Worm (Caenorhabditis elegans): ENCODE measurements around the gene Y47D3A.31.

ce11 chrIII:11157916-11158315 lies 917 bp upstream of the Y47D3A.31 start:
- TF ChIP-seq elt-3 (tag; optimal IDR thresholded peaks at IDR 0.05) (no peak), pha-4 (tag; optimal IDR thresholded peaks at IDR 0.05) (no peak), nhr-237 (tag; optimal IDR thresholded peaks at IDR 0.05) (no peak), snpc-4 (tag; optimal IDR thresholded peaks at IDR 0.05) (no peak), blmp-1 (tag; optimal IDR thresholded peaks at IDR 0.05) (no peak), ztf-11 (tag; optimal IDR thresholded peaks at IDR 0.05) (no peak), mep-1 (tag; optimal IDR thresholded peaks at IDR 0.05) (no peak), nhr-76 (tag; optimal IDR thresholded peaks at IDR 0.05) (no peak), unc-62 (GFP tag; optimal IDR thresholded peaks at IDR 0.05) (no peak), ces-1 (GFP tag; optimal IDR thresholded peaks at IDR 0.05) (no peak), lsy-2 (tag; optimal IDR thresholded peaks at IDR 0.05) (no peak), lin-32 (GFP tag; optimal IDR thresholded peaks at IDR 0.05) (no peak), unc-39 (tag; optimal IDR thresholded peaks at IDR 0.05) (no peak), mab-5 (tag; optimal IDR thresholded peaks at IDR 0.05) (no peak)
